Worm (Caenorhabditis elegans): ENCODE results near the gene ugt-6.

ugt-6 gene

DNA sequence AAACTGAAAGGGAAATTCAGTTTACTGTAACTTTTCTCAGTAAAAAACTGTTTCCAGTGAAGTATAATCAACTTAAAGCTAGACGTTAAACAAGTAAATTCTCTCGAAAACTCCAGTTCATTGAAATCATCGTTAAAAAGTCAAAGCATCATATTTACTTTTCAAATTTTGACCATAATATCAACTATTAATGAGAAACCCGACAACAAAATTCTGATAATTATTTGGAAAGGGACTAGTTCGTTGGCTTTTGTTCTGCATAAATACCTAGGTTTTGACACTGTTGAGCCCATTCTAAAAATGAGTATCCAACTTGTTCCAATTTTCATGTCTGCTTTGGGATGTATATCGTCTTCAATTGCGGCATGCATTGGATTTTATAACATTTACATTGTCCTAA, 8.2 kb upstream of the ugt-6 start, which contains the start of gene ZC443.7:
Gene ZC443.7 (plus strand): TSS at position 301 of the 400 bp plus-strand sequence.
- no peak for TF ChIP-seq unc-62 (GFP tag; optimal IDR thresholded peaks at IDR 0.05)

DNA sequence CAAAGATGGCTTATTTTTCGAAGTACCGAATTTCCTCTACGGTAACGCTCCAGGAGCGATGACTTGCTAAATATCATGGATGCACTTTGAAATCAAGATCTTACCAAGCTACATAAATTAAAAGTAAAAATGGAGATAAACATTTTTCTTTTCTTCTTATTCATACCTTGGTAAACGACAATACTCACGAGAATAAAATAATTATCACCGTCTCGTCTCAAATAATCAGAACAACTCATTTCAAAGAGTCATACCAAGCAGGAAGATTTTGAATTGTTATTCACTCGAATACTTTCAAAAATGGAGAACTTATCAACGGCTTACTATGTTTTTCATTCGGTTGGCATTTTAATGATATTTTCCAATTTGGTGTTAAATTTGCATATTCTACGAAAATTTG, 5.2 kb upstream of the ugt-6 start, which contains the start of gene srbc-45:
Gene srbc-45 (plus strand): TSS at position 301 of the 400 bp plus-strand sequence.
- no peak for TF ChIP-seq unc-62 (GFP tag; optimal IDR thresholded peaks at IDR 0.05)

ce11 chrV:12800171-12800570, 2.1 kb upstream of the ugt-6 start, which contains the start of gene ugt-3:
Gene ugt-3 (minus strand): TSS chrV:12800271.
- no peak for TF ChIP-seq unc-62 (GFP tag; optimal IDR thresholded peaks at IDR 0.05)

DNA sequence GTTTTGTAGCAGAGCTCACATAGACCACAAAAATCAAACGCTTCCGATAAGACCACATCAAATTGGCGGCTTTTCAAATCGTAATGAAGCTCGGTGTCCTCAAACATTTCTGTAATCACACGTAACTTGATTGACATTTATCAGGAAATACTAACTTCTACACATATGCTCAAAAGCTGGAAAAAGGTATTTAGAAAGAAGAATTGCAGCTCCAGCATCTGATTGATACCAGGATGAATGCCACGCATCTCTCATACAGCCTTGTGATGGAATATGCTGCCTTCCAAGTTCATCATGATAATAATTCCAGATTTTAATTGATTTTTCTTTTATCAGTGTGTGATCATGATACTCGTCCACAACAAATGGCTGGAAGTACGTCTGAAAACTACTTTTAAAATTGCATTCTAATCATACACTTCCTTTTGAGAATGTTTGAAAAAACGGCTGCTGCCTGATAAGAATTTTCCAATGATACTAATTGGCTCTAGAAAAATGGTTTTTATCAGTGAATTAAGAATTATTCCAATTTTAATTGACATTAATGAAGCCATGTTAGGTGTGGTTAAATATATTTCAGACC, 1.0 kb downstream of the ugt-6 start:
- no peak for TF ChIP-seq unc-62 (GFP tag; optimal IDR thresholded peaks at IDR 0.05)

- no peak for TF ChIP-seq unc-62 (GFP tag; optimal IDR thresholded peaks at IDR 0.05)
Observed at ce11 chrV:12795927-12796326, 2.1 kb downstream of the ugt-6 start.

- no peak for TF ChIP-seq unc-62 (GFP tag; optimal IDR thresholded peaks at IDR 0.05)
Observed at ce11 chrV:12795196-12795595, 2.8 kb downstream of the ugt-6 start, which contains the start of gene ugt-4. Gene ugt-4 (minus strand): TSS chrV:12795336.

DNA sequence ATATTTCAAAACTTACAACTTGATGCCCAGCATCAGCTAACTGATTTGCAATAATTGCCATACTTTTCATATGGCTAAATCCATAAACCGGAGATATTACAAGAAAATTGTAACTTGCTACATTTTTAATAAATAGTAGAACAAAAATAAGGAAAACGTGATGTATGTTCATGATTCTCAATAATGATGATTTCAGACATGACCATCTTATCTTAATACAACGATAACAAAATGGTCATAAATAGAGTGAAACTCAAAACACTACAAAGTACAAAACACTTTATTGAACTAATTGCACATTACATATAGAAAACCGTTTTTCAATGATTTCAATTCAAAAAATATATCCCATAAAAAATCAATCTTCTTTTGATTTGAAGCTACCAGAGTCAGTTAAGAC, 5.3 kb downstream of the ugt-6 start, which contains the start of gene ugt-5:
Gene ugt-5 (minus strand): TSS at position 214 of the 400 bp plus-strand sequence.
- no peak for TF ChIP-seq unc-62 (GFP tag; optimal IDR thresholded peaks at IDR 0.05)

DNA sequence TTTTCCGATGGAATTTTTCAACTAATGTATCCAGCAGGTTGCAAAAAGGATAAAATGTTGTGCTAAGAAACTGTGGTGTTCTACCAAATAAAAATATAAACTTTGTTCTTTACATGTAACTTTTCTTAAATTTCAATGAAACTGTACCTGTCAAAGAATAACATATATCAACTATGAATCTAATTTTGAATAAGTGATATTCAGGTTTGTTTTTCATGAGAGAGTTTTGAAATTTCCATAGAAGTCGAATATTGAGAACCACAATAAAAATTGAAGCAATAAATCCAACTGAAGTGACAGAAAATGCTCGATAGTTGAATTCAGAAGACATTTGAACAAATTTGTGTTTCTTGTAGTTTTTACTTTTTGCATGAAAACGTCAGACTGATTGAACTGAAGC, 7.8 kb downstream of the ugt-6 start, which contains the start of gene srbc-43:
Gene srbc-43 (minus strand): TSS at position 331 of the 400 bp plus-strand sequence.
- TF ChIP-seq unc-62 (GFP tag; optimal IDR thresholded peaks at IDR 0.05) = no peak

DNA sequence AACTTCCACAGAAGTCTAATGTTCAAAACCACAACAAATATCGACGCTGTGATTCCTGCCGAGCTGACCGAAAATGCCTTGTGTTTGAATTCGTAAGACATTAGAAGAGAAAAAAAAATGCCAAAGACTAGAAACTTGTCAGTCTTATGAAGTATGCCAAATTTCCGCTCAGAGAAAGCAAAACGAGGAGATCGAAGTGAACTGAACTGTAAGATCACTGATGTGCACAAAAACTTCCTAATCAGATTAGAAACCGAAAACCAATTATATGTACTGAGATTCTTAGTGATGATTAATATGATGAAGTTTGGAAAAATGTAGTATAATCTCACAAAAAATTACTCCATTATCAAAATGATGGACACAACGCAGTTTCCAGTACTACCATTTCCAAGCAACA, 9.6 kb downstream of the ugt-6 start, which contains the start of gene srbc-44:
Gene srbc-44 (minus strand): TSS at position 101 of the 400 bp plus-strand sequence.
- TF ChIP-seq unc-62 (GFP tag; optimal IDR thresholded peaks at IDR 0.05) = no peak

ce11 chrV:12787026-12787425, 11.0 kb downstream of the ugt-6 start, which contains the start of gene fkb-4:
Gene fkb-4 (minus strand): TSS chrV:12787126.
- no peak for TF ChIP-seq unc-62 (GFP tag; optimal IDR thresholded peaks at IDR 0.05)

ce11 chrV:12786340-12786739, 11.7 kb downstream of the ugt-6 start:
- no peak for TF ChIP-seq unc-62 (GFP tag; optimal IDR thresholded peaks at IDR 0.05)

- no peak for TF ChIP-seq unc-62 (GFP tag; optimal IDR thresholded peaks at IDR 0.05)
Observed at ce11 chrV:12784861-12785260, 13.2 kb downstream of the ugt-6 start, which contains the start of gene sre-20. Gene sre-20 (minus strand): TSS chrV:12784961.

ce11 chrV:12780248-12780647, 17.8 kb downstream of the ugt-6 start:
- TF ChIP-seq unc-62 (GFP tag; optimal IDR thresholded peaks at IDR 0.05) = no peak

DNA sequence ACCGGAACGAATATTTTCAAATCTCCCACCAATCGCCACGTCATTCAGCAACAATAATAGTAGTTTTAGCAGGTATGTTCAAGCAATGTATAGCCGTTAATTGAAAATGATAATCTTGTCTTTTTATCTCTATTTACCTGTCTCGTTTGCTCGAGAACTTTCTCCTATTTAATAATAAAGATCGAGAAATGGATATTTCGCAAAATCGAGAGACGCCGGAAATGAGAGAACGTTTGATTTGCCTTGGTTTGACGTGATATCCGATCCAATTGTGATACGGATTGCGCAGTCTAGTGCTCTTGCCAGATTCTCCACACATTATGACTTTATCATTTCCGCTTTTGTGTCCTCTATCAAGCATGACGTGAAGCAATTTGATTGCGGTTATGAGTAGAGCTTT, 24.2 kb downstream of the ugt-6 start:
- TF ChIP-seq unc-62 (GFP tag; optimal IDR thresholded peaks at IDR 0.05) = no peak

DNA sequence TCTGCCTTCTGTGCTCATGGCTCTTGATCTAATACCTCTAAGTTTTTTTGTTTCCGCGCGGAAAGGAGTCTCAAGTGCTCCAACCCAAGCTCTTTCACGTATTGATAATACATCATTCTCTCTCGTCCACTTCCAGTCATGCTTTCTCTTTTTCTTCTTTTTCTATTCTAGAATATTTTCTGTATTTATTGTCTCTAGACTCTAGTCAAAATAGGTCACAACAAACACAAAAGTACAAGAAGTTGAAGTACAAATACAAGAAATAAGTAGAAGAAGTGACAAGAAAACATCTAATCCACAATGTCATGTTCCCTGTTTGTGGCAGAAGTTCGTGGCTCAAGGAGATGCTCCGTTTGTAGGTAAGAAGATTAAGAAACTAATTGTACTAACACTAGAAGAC, 24.8 kb downstream of the ugt-6 start, which contains the start of gene ZC455.1:
Gene ZC455.1 (plus strand): TSS at position 301 of the 400 bp plus-strand sequence.
- no peak for TF ChIP-seq unc-62 (GFP tag; optimal IDR thresholded peaks at IDR 0.05)

- no peak for TF ChIP-seq unc-62 (GFP tag; optimal IDR thresholded peaks at IDR 0.05)
Observed at ce11 chrV:12768946-12769345, 29.1 kb downstream of the ugt-6 start, which contains the start of gene srt-43. Gene srt-43 (plus strand): TSS chrV:12769246.
